Worm (Caenorhabditis elegans): ENCODE results near the gene cit-1.1.

Gene cit-1.1

ce11 chrIII:8036497-8036896 lies 26.9 kb upstream of the cit-1.1 start:
- no peak for TF ChIP-seq T22C8.4 (GFP tag; IDR thresholded peaks at IDR 0.05)
- no peak for TF ChIP-seq ztf-29 (GFP tag; IDR thresholded peaks at IDR 0.05)
- TF ChIP-seq ztf-23 (GFP tag; IDR thresholded peaks at IDR 0.05): no peak
- no peak for TF ChIP-seq ref-1 (GFP tag; conservative IDR thresholded peaks at IDR 0.05)

- TF ChIP-seq tab-1 (GFP tag; IDR thresholded peaks at IDR 0.05) (no peak), cog-1 (tag; optimal IDR thresholded peaks at IDR 0.05) (no peak), klf-2 (GFP tag; conservative IDR thresholded peaks at IDR 0.05) (no peak), ztf-23 (GFP tag; IDR thresholded peaks at IDR 0.05) (no peak), med-1 (GFP tag; optimal IDR thresholded peaks at IDR 0.05; ENCODE audit: insufficient read depth) (no peak), ztf-29 (GFP tag; IDR thresholded peaks at IDR 0.05) (no peak), T22C8.4 (GFP tag; IDR thresholded peaks at IDR 0.05) (no peak), flt-1 (GFP tag; IDR thresholded peaks at IDR 0.05) (no peak), ref-1 (GFP tag; conservative IDR thresholded peaks at IDR 0.05) (no peak)
Measured at ce11 chrIII:8036050-8036449, 26.4 kb upstream of the cit-1.1 start.

- TF ChIP-seq cog-1 (tag; optimal IDR thresholded peaks at IDR 0.05) (no peak), ztf-29 (GFP tag; IDR thresholded peaks at IDR 0.05) (no peak), T22C8.4 (GFP tag; IDR thresholded peaks at IDR 0.05) (no peak), flt-1 (GFP tag; IDR thresholded peaks at IDR 0.05) (no peak), ztf-23 (GFP tag; IDR thresholded peaks at IDR 0.05) (no peak), klf-2 (GFP tag; conservative IDR thresholded peaks at IDR 0.05) (no peak), med-1 (GFP tag; optimal IDR thresholded peaks at IDR 0.05; ENCODE audit: insufficient read depth) (no peak), ref-1 (GFP tag; conservative IDR thresholded peaks at IDR 0.05) (no peak), tab-1 (GFP tag; IDR thresholded peaks at IDR 0.05) (no peak)
Measured at ce11 chrIII:8033534-8033933, 23.9 kb upstream of the cit-1.1 start, which contains the start of gene F44B9.10. Gene F44B9.10, minus strand, starts transcription at chrIII:8033634.

ce11 chrIII:8030963-8031362 lies 21.3 kb upstream of the cit-1.1 start, which contains the start of gene F44B9.9:
Gene F44B9.9, minus strand, starts transcription at chrIII:8031063.
- TF ChIP-seq ref-1 (GFP tag; conservative IDR thresholded peaks at IDR 0.05): no peak
- TF ChIP-seq med-1 (GFP tag; optimal IDR thresholded peaks at IDR 0.05; ENCODE audit: insufficient read depth): no peak
- no peak for TF ChIP-seq ztf-29 (GFP tag; IDR thresholded peaks at IDR 0.05)
- no peak for TF ChIP-seq cog-1 (tag; optimal IDR thresholded peaks at IDR 0.05)
- TF ChIP-seq flt-1 (GFP tag; IDR thresholded peaks at IDR 0.05): no peak
- TF ChIP-seq tab-1 (GFP tag; IDR thresholded peaks at IDR 0.05): no peak
- TF ChIP-seq klf-2 (GFP tag; conservative IDR thresholded peaks at IDR 0.05): no peak
- no peak for TF ChIP-seq ztf-23 (GFP tag; IDR thresholded peaks at IDR 0.05)
- TF ChIP-seq T22C8.4 (GFP tag; IDR thresholded peaks at IDR 0.05): no peak

- TF ChIP-seq T22C8.4 (GFP tag; IDR thresholded peaks at IDR 0.05): no peak
- no peak for TF ChIP-seq tab-1 (GFP tag; IDR thresholded peaks at IDR 0.05)
- no peak for TF ChIP-seq klf-2 (GFP tag; conservative IDR thresholded peaks at IDR 0.05)
- TF ChIP-seq ztf-23 (GFP tag; IDR thresholded peaks at IDR 0.05): no peak
- no peak for TF ChIP-seq flt-1 (GFP tag; IDR thresholded peaks at IDR 0.05)
- no peak for TF ChIP-seq ref-1 (GFP tag; conservative IDR thresholded peaks at IDR 0.05)
- TF ChIP-seq med-1 (GFP tag; optimal IDR thresholded peaks at IDR 0.05; ENCODE audit: insufficient read depth): no peak
- TF ChIP-seq cog-1 (tag; optimal IDR thresholded peaks at IDR 0.05): no peak
- no peak for TF ChIP-seq ztf-29 (GFP tag; IDR thresholded peaks at IDR 0.05)
Measured at ce11 chrIII:8029487-8029886, 19.9 kb upstream of the cit-1.1 start, which contains the start of gene F44B9.8. Gene F44B9.8, minus strand, starts transcription at chrIII:8029649.

ce11 chrIII:8027942-8028341 lies 18.3 kb upstream of the cit-1.1 start, which contains the start of gene mdt-30:
Gene mdt-30, minus strand, starts transcription at chrIII:8028042.
- no peak for TF ChIP-seq T22C8.4 (GFP tag; IDR thresholded peaks at IDR 0.05)
- no peak for TF ChIP-seq cog-1 (tag; optimal IDR thresholded peaks at IDR 0.05)
- no peak for TF ChIP-seq med-1 (GFP tag; optimal IDR thresholded peaks at IDR 0.05; ENCODE audit: insufficient read depth)
- TF ChIP-seq ref-1 (GFP tag; conservative IDR thresholded peaks at IDR 0.05): no peak

- TF ChIP-seq ztf-29 (GFP tag; IDR thresholded peaks at IDR 0.05): no peak
- TF ChIP-seq ztf-23 (GFP tag; IDR thresholded peaks at IDR 0.05): no peak
- no peak for TF ChIP-seq cog-1 (tag; optimal IDR thresholded peaks at IDR 0.05)
- no peak for TF ChIP-seq klf-2 (GFP tag; conservative IDR thresholded peaks at IDR 0.05)
- TF ChIP-seq T22C8.4 (GFP tag; IDR thresholded peaks at IDR 0.05): no peak
- TF ChIP-seq tab-1 (GFP tag; IDR thresholded peaks at IDR 0.05): no peak
- no peak for TF ChIP-seq flt-1 (GFP tag; IDR thresholded peaks at IDR 0.05)
- no peak for TF ChIP-seq ref-1 (GFP tag; conservative IDR thresholded peaks at IDR 0.05)
- no peak for TF ChIP-seq med-1 (GFP tag; optimal IDR thresholded peaks at IDR 0.05; ENCODE audit: insufficient read depth)
Measured at ce11 chrIII:8022077-8022476, 12.5 kb upstream of the cit-1.1 start, which contains the start of gene F44B9.2. Gene F44B9.2, plus strand, starts transcription at chrIII:8022463.

ce11 chrIII:8020823-8021332 lies 11.3 kb upstream of the cit-1.1 start, which contains the start of gene lin-36:
Gene lin-36, minus strand, starts transcription at chrIII:8020873.
- TF ChIP-seq med-1 (GFP tag; optimal IDR thresholded peaks at IDR 0.05; ENCODE audit: insufficient read depth): no peak
- TF ChIP-seq ref-1 (GFP tag; conservative IDR thresholded peaks at IDR 0.05): no peak
- no peak for TF ChIP-seq klf-2 (GFP tag; conservative IDR thresholded peaks at IDR 0.05)
- no peak for TF ChIP-seq ztf-29 (GFP tag; IDR thresholded peaks at IDR 0.05)
- TF ChIP-seq T22C8.4 (GFP tag; IDR thresholded peaks at IDR 0.05): peak; percentile 90
- TF ChIP-seq flt-1 (GFP tag; IDR thresholded peaks at IDR 0.05): peak; percentile 48; the same call in 1 of the 2 replicates
- no peak for TF ChIP-seq tab-1 (GFP tag; IDR thresholded peaks at IDR 0.05)
- peak; percentile 84 for TF ChIP-seq cog-1 (tag; optimal IDR thresholded peaks at IDR 0.05)
- TF ChIP-seq ztf-23 (GFP tag; IDR thresholded peaks at IDR 0.05): peak; percentile 53; the same call in 1 of the 2 replicates

ce11 chrIII:8017053-8017452 lies 7.4 kb upstream of the cit-1.1 start:
- TF ChIP-seq med-1 (GFP tag; optimal IDR thresholded peaks at IDR 0.05; ENCODE audit: insufficient read depth) (no peak), T22C8.4 (GFP tag; IDR thresholded peaks at IDR 0.05) (no peak), ztf-29 (GFP tag; IDR thresholded peaks at IDR 0.05) (no peak), klf-2 (GFP tag; conservative IDR thresholded peaks at IDR 0.05) (no peak), ref-1 (GFP tag; conservative IDR thresholded peaks at IDR 0.05) (no peak), cog-1 (tag; optimal IDR thresholded peaks at IDR 0.05) (no peak), tab-1 (GFP tag; IDR thresholded peaks at IDR 0.05) (no peak), flt-1 (GFP tag; IDR thresholded peaks at IDR 0.05) (no peak), ztf-23 (GFP tag; IDR thresholded peaks at IDR 0.05) (no peak)

ce11 chrIII:8016438-8016837 lies 6.8 kb upstream of the cit-1.1 start, which contains the start of gene F44B9.5:
Gene F44B9.5, minus strand, starts transcription at chrIII:8016538.
- TF ChIP-seq cog-1 (tag; optimal IDR thresholded peaks at IDR 0.05) (no peak), ztf-23 (GFP tag; IDR thresholded peaks at IDR 0.05) (no peak), ztf-29 (GFP tag; IDR thresholded peaks at IDR 0.05) (no peak), klf-2 (GFP tag; conservative IDR thresholded peaks at IDR 0.05) (no peak), tab-1 (GFP tag; IDR thresholded peaks at IDR 0.05) (no peak), ref-1 (GFP tag; conservative IDR thresholded peaks at IDR 0.05) (no peak), med-1 (GFP tag; optimal IDR thresholded peaks at IDR 0.05; ENCODE audit: insufficient read depth) (no peak), T22C8.4 (GFP tag; IDR thresholded peaks at IDR 0.05) (no peak), flt-1 (GFP tag; IDR thresholded peaks at IDR 0.05) (no peak)

Data from whole organism, midembryonic.